Fruit fly (Drosophila melanogaster) Kc167 (cell line): ENCODE results near the gene CG9514.

Experiments
- Myc ChIP-seq: fragments of >200 bp; optimal IDR thresholded peaks from 2 replicates; lab custom pipeline; 2017; ENCODE audit warnings: missing external identifiers
- h ChIP-seq: fragments of >200 bp; optimal IDR thresholded peaks from 3 replicates; lab custom pipeline; 2018; ENCODE audit warnings: missing external identifiers
- psq ChIP-seq: fragments of >200 bp; optimal IDR thresholded peaks from 2 replicates; lab custom pipeline; 2017; ENCODE audit warnings: missing external identifiers

DNA sequence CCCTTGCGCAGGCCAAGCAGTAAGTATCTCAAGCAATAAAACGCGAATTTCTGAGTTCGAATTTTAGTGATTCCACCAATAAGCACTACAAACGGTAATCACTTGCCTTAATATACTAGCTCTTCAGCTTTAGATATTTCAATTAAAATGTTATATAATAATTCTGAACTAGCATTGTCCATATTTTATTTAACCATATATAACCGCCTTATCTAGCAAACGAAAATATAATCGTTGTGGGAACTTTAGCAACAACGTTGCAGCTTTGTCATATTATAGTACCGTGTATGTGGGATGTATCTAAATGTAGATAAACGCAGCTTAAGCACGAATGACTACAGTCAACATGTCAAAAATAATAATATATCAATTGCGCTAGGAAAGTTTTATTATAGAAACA is 34.6 kb upstream of the CG9514 start:
- TF ChIP-seq Myc (lab: Kevin White, UChicago) (no peak), h (lab: Kevin White, UChicago) (no peak), psq (no peak)
